Fruit fly (Drosophila melanogaster) whole organism, embryonic: ENCODE measurements around the gene CG31122.
A peak's percentile ranks its signal among the peaks of the same experiment; 100 is the strongest.

ENCODE experiments used
- Atf6 ChIP-seq: fragments of 200-800 bp; sonication (Bioruptor generic); IDR thresholded peaks from 2 replicates; pipeline ENCODE4 v1.3.6; 2022; ENCODE audit warnings: missing biosample characterization, missing genetic modification characterization
- Bteb2 ChIP-seq: fragments of 200-800 bp; sonication (Bioruptor generic); optimal IDR thresholded peaks from 2 replicates; lab custom pipeline; 2016; ENCODE audit warnings: missing biosample characterization, missing genetic modification characterization
- CG10274 ChIP-seq: fragments of 200-800 bp; sonication (Bioruptor generic); optimal IDR thresholded peaks from 3 replicates; lab custom pipeline; 2017; ENCODE audit warnings: missing biosample characterization, mild to moderate bottlenecking, missing genetic modification characterization
- CG11398 ChIP-seq: fragments of 200-800 bp; sonication (Bioruptor generic); optimal IDR thresholded peaks from 2 replicates; lab custom pipeline; 2016; ENCODE audit warnings: missing biosample characterization, missing genetic modification characterization
- CG11504 ChIP-seq: fragments of 200-800 bp; sonication (Bioruptor generic); optimal IDR thresholded peaks from 3 replicates; lab custom pipeline; 2019; ENCODE audit warnings: missing biosample characterization, mild to moderate bottlenecking, missing genetic modification characterization, moderate library complexity
- CG11696 ChIP-seq: fragments of 200-800 bp; sonication (Bioruptor generic); IDR thresholded peaks from 2 replicates; pipeline ENCODE4 v1.3.6; 2022; ENCODE audit warnings: missing biosample characterization, missing genetic modification characterization
- CG12236 ChIP-seq: fragments of 200-800 bp; sonication (Bioruptor generic); optimal IDR thresholded peaks from 2 replicates; lab custom pipeline; 2016; ENCODE audit warnings: missing biosample characterization, missing genetic modification characterization
- CG12744 ChIP-seq: fragments of 200-800 bp; sonication (Bioruptor generic); optimal IDR thresholded peaks from 2 replicates; lab custom pipeline; 2016; ENCODE audit warnings: missing biosample characterization, missing genetic modification characterization
- CG14710 ChIP-seq: fragments of 200-800 bp; sonication (Bioruptor generic); optimal IDR thresholded peaks from 3 replicates; lab custom pipeline; 2019; ENCODE audit warnings: missing biosample characterization, mild to moderate bottlenecking, missing genetic modification characterization, moderate library complexity
- CG1602 ChIP-seq: fragments of 200-800 bp; sonication (Bioruptor generic); optimal IDR thresholded peaks from 3 replicates; lab custom pipeline; 2016; ENCODE audit warnings: missing biosample characterization, missing genetic modification characterization
- CG17385 ChIP-seq: fragments of 200-800 bp; sonication (Bioruptor generic); optimal IDR thresholded peaks from 3 replicates; lab custom pipeline; 2018; ENCODE audit warnings: missing biosample characterization, mild to moderate bottlenecking, missing genetic modification characterization
- CG2116 ChIP-seq: fragments of 200-800 bp; sonication (Bioruptor generic); optimal IDR thresholded peaks from 3 replicates; lab custom pipeline; 2018; ENCODE audit warnings: missing biosample characterization, mild to moderate bottlenecking, missing genetic modification characterization
- CG2120 ChIP-seq: fragments of 200-800 bp; sonication (Bioruptor generic); optimal IDR thresholded peaks from 3 replicates; lab custom pipeline; 2016; ENCODE audit warnings: missing biosample characterization, missing genetic modification characterization
- CG2875 ChIP-seq: fragments of 200-800 bp; sonication (Bioruptor generic); optimal IDR thresholded peaks from 2 replicates; lab custom pipeline; 2017; ENCODE audit warnings: missing biosample characterization, mild to moderate bottlenecking, missing genetic modification characterization, missing genetic modification reagents
- CG30020 ChIP-seq: fragments of 200-800 bp; optimal IDR thresholded peaks from 2 replicates; lab custom pipeline; 2019; ENCODE audit warnings: missing biosample characterization, mild to moderate bottlenecking, missing genetic modification characterization, moderate library complexity
- CG3838 ChIP-seq: fragments of 200-800 bp; sonication (Bioruptor generic); optimal IDR thresholded peaks from 3 replicates; lab custom pipeline; 2016; ENCODE audit warnings: missing biosample characterization, missing genetic modification characterization
- CG5953 ChIP-seq: fragments of 200-800 bp; sonication (Bioruptor generic); IDR thresholded peaks from 2 replicates; pipeline ENCODE4 v1.3.6; 2022; ENCODE audit warnings: missing biosample characterization, missing genetic modification characterization
- CG6254 ChIP-seq: fragments of 200-800 bp; sonication (Bioruptor generic); optimal IDR thresholded peaks from 3 replicates; lab custom pipeline; 2017; ENCODE audit warnings: mild to moderate bottlenecking, missing biosample characterization, missing genetic modification reagents, missing genetic modification characterization
- CG6683 ChIP-seq: fragments of 200-800 bp; sonication (Bioruptor generic); optimal IDR thresholded peaks from 2 replicates; lab custom pipeline; 2017; ENCODE audit warnings: missing biosample characterization, mild to moderate bottlenecking, missing genetic modification characterization, missing genetic modification reagents
- CG7963 ChIP-seq: fragments of 200-800 bp; sonication (Bioruptor generic); IDR thresholded peaks from 3 replicates; pipeline ENCODE4 v1.3.6; 2022; ENCODE audit warnings: missing biosample characterization, missing genetic modification characterization; ENCODE audit not compliant: partially characterized antibody
- CG8359 ChIP-seq: fragments of 200-800 bp; sonication (Bioruptor generic); optimal IDR thresholded peaks from 2 replicates; lab custom pipeline; 2017; ENCODE audit warnings: missing biosample characterization, mild to moderate bottlenecking, missing genetic modification characterization, borderline replicate concordance
- CG8944 ChIP-seq: fragments of 200-800 bp; sonication (Bioruptor generic); optimal IDR thresholded peaks from 3 replicates; lab custom pipeline; 2016; ENCODE audit warnings: missing biosample characterization, missing genetic modification characterization
- Chrac-16 ChIP-seq: fragments of 200-800 bp; sonication (Bioruptor generic); optimal IDR thresholded peaks from 3 replicates; lab custom pipeline; 2016; ENCODE audit warnings: missing biosample characterization, missing genetic modification characterization
- Dbx ChIP-seq: fragments of 200-800 bp; sonication (Bioruptor generic); IDR thresholded peaks from 3 replicates; pipeline ENCODE4 v1.3.6; 2022; ENCODE audit warnings: missing biosample characterization, missing genetic modification characterization
- Doc3 ChIP-seq: fragments of 200-800 bp; sonication (Bioruptor generic); IDR thresholded peaks from 3 replicates; pipeline ENCODE4 v1.3.6; 2022; ENCODE audit warnings: missing biosample characterization, missing genetic modification characterization; ENCODE audit not compliant: partially characterized antibody
- E2f2 ChIP-seq: fragments of 200-800 bp; sonication (Bioruptor generic); IDR thresholded peaks from 2 replicates; pipeline ENCODE4 v1.3.6; 2022; ENCODE audit warnings: missing biosample characterization, missing genetic modification characterization
- Gug ChIP-seq: fragments of 200-800 bp; sonication (Bioruptor generic); IDR thresholded peaks from 4 replicates; pipeline ENCODE4 v1.3.6; 2022; ENCODE audit warnings: missing biosample characterization, missing genetic modification characterization
- H15 ChIP-seq: fragments of 200-800 bp; sonication (Bioruptor generic); IDR thresholded peaks from 3 replicates; pipeline ENCODE4 v1.3.6; 2022; ENCODE audit warnings: missing biosample characterization, missing genetic modification characterization
- Hmx ChIP-seq: fragments of 200-800 bp; sonication (Bioruptor generic); optimal IDR thresholded peaks from 2 replicates; lab custom pipeline; 2016; ENCODE audit warnings: missing biosample characterization, missing genetic modification characterization
- Hr39 ChIP-seq: fragments of >200 bp; optimal IDR thresholded peaks from 2 replicates; lab custom pipeline; 2017
- Med ChIP-seq: fragments of 200-800 bp; sonication (Bioruptor generic); peaks from one replicate; lab custom pipeline; 2016; ENCODE audit warnings: missing biosample characterization, missing genetic modification characterization, mild to moderate bottlenecking, inconsistent platforms, moderate library complexity
- Optix ChIP-seq: fragments of 200-800 bp; sonication (Bioruptor generic); IDR thresholded peaks from 3 replicates; pipeline ENCODE4 v1.3.6; 2022; ENCODE audit warnings: missing biosample characterization, missing genetic modification characterization
- Poxn ChIP-seq: fragments of 200-800 bp; sonication (Bioruptor generic); IDR thresholded peaks from 2 replicates; pipeline ENCODE4 v1.3.6; 2022; ENCODE audit warnings: missing biosample characterization, missing genetic modification characterization
- Ptx1 ChIP-seq: fragments of 200-800 bp; sonication (Bioruptor generic); IDR thresholded peaks from 2 replicates; pipeline ENCODE4 v1.3.6; 2022; ENCODE audit warnings: missing biosample characterization, missing genetic modification characterization
- Six4 ChIP-seq: fragments of 200-800 bp; sonication (Bioruptor generic); optimal IDR thresholded peaks from 2 replicates; lab custom pipeline; 2016; ENCODE audit warnings: missing biosample characterization, missing genetic modification characterization
- bcd ChIP-seq: fragments of 200-800 bp; sonication (Bioruptor generic); optimal IDR thresholded peaks from 2 replicates; lab custom pipeline; 2017; ENCODE audit warnings: missing biosample characterization, mild to moderate bottlenecking, missing genetic modification characterization
- crol ChIP-seq: fragments of 200-800 bp; sonication (Bioruptor generic); IDR thresholded peaks from 2 replicates; pipeline ENCODE4 v1.3.6; 2022; ENCODE audit warnings: missing biosample characterization, missing genetic modification characterization
- dimm ChIP-seq: fragments of 200-800 bp; sonication (Bioruptor generic); IDR thresholded peaks from 2 replicates; pipeline ENCODE4 v1.3.6; 2022; ENCODE audit warnings: missing biosample characterization, missing genetic modification characterization
- eve ChIP-seq, 2 experiments: fragments of >200 bp; optimal IDR thresholded peaks; 2 replicates each; lab custom pipeline; 2017; ENCODE audit warnings: missing biosample characterization in 2 of 2, missing genetic modification characterization in 2 of 2
- fd3F ChIP-seq: fragments of 200-800 bp; sonication (Bioruptor generic); optimal IDR thresholded peaks from 2 replicates; lab custom pipeline; 2018; ENCODE audit warnings: missing biosample characterization, mild to moderate bottlenecking, missing genetic modification characterization, moderate library complexity
- gce ChIP-seq: fragments of 200-800 bp; sonication (Bioruptor generic); IDR thresholded peaks from 3 replicates; pipeline ENCODE4 v1.3.6; 2022; ENCODE audit warnings: missing biosample characterization, missing genetic modification characterization
- grn ChIP-seq: fragments of 200-800 bp; sonication (Bioruptor generic); optimal IDR thresholded peaks from 3 replicates; lab custom pipeline; 2017; ENCODE audit warnings: missing biosample characterization, missing genetic modification characterization
- gt ChIP-seq: fragments of 200-800 bp; sonication (Bioruptor generic); IDR thresholded peaks from 2 replicates; pipeline ENCODE4 v1.3.6; 2022; ENCODE audit warnings: missing biosample characterization, missing genetic modification characterization
- insv ChIP-seq, 2 experiments: fragments of 200-800 bp; sonication (Bioruptor generic); optimal IDR thresholded peaks; 3 replicates each; lab custom pipeline; 2016 to 2018; ENCODE audit warnings: missing biosample characterization in 2 of 2, missing genetic modification characterization in 2 of 2
- odd ChIP-seq: fragments of 200-800 bp; sonication (Bioruptor generic); optimal IDR thresholded peaks from 2 replicates; lab custom pipeline; 2017; ENCODE audit warnings: missing biosample characterization, mild to moderate bottlenecking, missing genetic modification characterization
- sisA ChIP-seq: fragments of 200-800 bp; sonication (Bioruptor generic); IDR thresholded peaks from 2 replicates; pipeline ENCODE4 v1.3.6; 2022; ENCODE audit warnings: missing biosample characterization, missing genetic modification characterization
- sna ChIP-seq: fragments of 200-800 bp; sonication (Bioruptor generic); IDR thresholded peaks from 2 replicates; pipeline ENCODE4 v1.3.6; 2022; ENCODE audit warnings: missing biosample characterization, missing genetic modification characterization; ENCODE audit not compliant: partially characterized antibody
- tap ChIP-seq: fragments of 200-800 bp; optimal IDR thresholded peaks from 3 replicates; lab custom pipeline; 2019; ENCODE audit warnings: missing biosample characterization, mild to moderate bottlenecking, missing genetic modification characterization, moderate library complexity
- tin ChIP-seq: fragments of 200-800 bp; sonication (Bioruptor generic); optimal IDR thresholded peaks from 3 replicates; lab custom pipeline; 2016; ENCODE audit warnings: missing biosample characterization, missing genetic modification characterization
- tna ChIP-seq: fragments of 200-800 bp; sonication (Bioruptor generic); IDR thresholded peaks from 2 replicates; pipeline ENCODE4 v1.3.6; 2022; ENCODE audit warnings: missing biosample characterization, missing genetic modification characterization; ENCODE audit not compliant: partially characterized antibody
- toy ChIP-seq: fragments of 200-800 bp; sonication (Bioruptor generic); IDR thresholded peaks from 2 replicates; pipeline ENCODE4 v1.3.6; 2022; ENCODE audit warnings: missing biosample characterization, missing genetic modification characterization
- twi ChIP-seq: fragments of 200-800 bp; optimal IDR thresholded peaks from 2 replicates; lab custom pipeline; 2019; ENCODE audit warnings: missing biosample characterization, mild to moderate bottlenecking, missing genetic modification characterization, moderate library complexity

Gene CG31122

DNA sequence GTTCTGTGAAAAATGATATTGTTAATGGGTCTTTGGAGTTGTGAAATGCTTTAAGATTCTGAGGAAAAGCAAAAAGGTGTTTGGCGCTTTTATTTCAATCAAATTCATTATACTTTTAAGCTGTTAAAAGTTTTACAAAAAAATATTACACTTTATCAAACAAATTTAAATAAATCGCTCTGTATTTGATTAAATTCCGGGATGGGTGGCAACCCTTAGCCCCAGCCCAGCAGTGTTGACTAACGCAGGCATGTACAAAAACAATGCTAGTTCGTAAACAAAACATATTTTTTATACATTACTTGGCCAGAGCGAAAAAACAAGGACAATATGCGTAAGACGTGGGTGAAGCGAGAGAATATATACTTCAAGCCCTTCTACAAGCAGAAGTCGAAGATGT lies 8.0 kb downstream of the CG31122 start, which contains the start of gene CG7685 (continued):
- TF ChIP-seq CG6683 (GFP tag; lab: Kevin White, UChicago): peak; percentile 10
- TF ChIP-seq CG30020: peak; percentile 32
- TF ChIP-seq CG6254: no peak
- TF ChIP-seq CG12744 (GFP tag; lab: Kevin White, UChicago): peak; percentile 60
- no peak for TF ChIP-seq Poxn (GFP tag; lab: Robert Waterston, UW)
- TF ChIP-seq fd3F (GFP tag; lab: Kevin White, UChicago): peak; percentile 65
- TF ChIP-seq tna (GFP tag; lab: Robert Waterston, UW): no peak
- peak; percentile 55 for TF ChIP-seq Chrac-16 (GFP tag; lab: Kevin White, UChicago)
- TF ChIP-seq Atf6 (GFP tag; lab: Robert Waterston, UW): peak; percentile 66
- TF ChIP-seq Six4 (GFP tag; lab: Kevin White, UChicago): peak; percentile 44
- TF ChIP-seq Optix: no peak
- peak; percentile 30 for TF ChIP-seq CG1602
- TF ChIP-seq CG11398 (GFP tag; lab: Kevin White, UChicago): no peak
- no peak for TF ChIP-seq crol
- TF ChIP-seq sisA (GFP tag; lab: Robert Waterston, UW): 0 out of 2 replicates have a peak, but pooled peaks have one; percentile 32
- peak; percentile 70 for TF ChIP-seq CG11504
- peak; percentile 58 for TF ChIP-seq CG2116
- TF ChIP-seq CG7963 (GFP tag; lab: Robert Waterston, UW): no peak
- peak; percentile 42 for TF ChIP-seq odd (GFP tag; lab: Kevin White, UChicago)
- TF ChIP-seq insv (GFP tag; optimal IDR thresholded peaks at IDR 0.05; lab: Kevin White, UChicago): peak in 1 of 2 experiments; percentile 29
- peak; percentile 60; the same call in 1 of the 3 replicates for TF ChIP-seq Dbx (GFP tag; lab: Robert Waterston, UW)
- TF ChIP-seq CG17385: peak; percentile 70
- no peak for TF ChIP-seq gt (GFP tag; lab: Robert Waterston, UW)
- TF ChIP-seq toy: no peak
- peak; percentile 38; the same call in 1 of the 2 replicates for TF ChIP-seq CG5953 (GFP tag; lab: Robert Waterston, UW)
- TF ChIP-seq Gug (GFP tag; lab: Robert Waterston, UW): 0 out of 4 replicates have a peak, but pooled peaks have one; percentile 5
- TF ChIP-seq Ptx1 (GFP tag; lab: Robert Waterston, UW): peak; percentile 44
- TF ChIP-seq E2f2 (GFP tag; lab: Robert Waterston, UW): peak; percentile 83
- TF ChIP-seq sna: 0 out of 2 replicates have a peak, but pooled peaks have one; percentile 25
- TF ChIP-seq bcd (GFP tag; lab: Kevin White, UChicago): peak; percentile 36
- TF ChIP-seq CG14710 (tag; lab: Kevin White, UChicago): peak; percentile 62
- no peak for TF ChIP-seq CG11696
- TF ChIP-seq H15 (GFP tag; lab: Robert Waterston, UW): no peak; the same call in 2 of the 3 replicates
- no peak for TF ChIP-seq CG12236 (GFP tag; lab: Kevin White, UChicago)
- no peak for TF ChIP-seq CG10274 (GFP tag; lab: Kevin White, UChicago)
- TF ChIP-seq CG8359 (GFP tag; lab: Kevin White, UChicago): no peak
- peak; percentile 30 for TF ChIP-seq twi (tag; lab: Kevin White, UChicago)
- no peak; the same call in 2 of the 3 replicates for TF ChIP-seq gce (GFP tag; lab: Robert Waterston, UW)
- TF ChIP-seq CG3838: peak; percentile 18
- TF ChIP-seq grn: no peak
- peak; percentile 28 for TF ChIP-seq CG8944
- peak; percentile 66 for TF ChIP-seq Bteb2 (GFP tag; lab: Kevin White, UChicago)
- TF ChIP-seq eve (GFP tag; optimal IDR thresholded peaks at IDR 0.05; lab: Kevin White, UChicago): no peak
- peak; percentile 71 for TF ChIP-seq tin
- TF ChIP-seq Hr39: no peak
- peak; percentile 97 for TF ChIP-seq Med
- peak; percentile 85 for TF ChIP-seq CG2120 (GFP tag; lab: Kevin White, UChicago)
- TF ChIP-seq Doc3 (GFP tag; lab: Robert Waterston, UW): no peak; the same call in 2 of the 3 replicates
- peak; percentile 15 for TF ChIP-seq Hmx (GFP tag; lab: Kevin White, UChicago)
- TF ChIP-seq CG2875 (GFP tag; lab: Kevin White, UChicago): peak; percentile 11
- TF ChIP-seq dimm (GFP tag; lab: Robert Waterston, UW): no peak
- TF ChIP-seq tap (tag; lab: Kevin White, UChicago): peak; percentile 36
